Worm (Caenorhabditis elegans): ENCODE results near the gene Y116A8C.30.

DNA sequence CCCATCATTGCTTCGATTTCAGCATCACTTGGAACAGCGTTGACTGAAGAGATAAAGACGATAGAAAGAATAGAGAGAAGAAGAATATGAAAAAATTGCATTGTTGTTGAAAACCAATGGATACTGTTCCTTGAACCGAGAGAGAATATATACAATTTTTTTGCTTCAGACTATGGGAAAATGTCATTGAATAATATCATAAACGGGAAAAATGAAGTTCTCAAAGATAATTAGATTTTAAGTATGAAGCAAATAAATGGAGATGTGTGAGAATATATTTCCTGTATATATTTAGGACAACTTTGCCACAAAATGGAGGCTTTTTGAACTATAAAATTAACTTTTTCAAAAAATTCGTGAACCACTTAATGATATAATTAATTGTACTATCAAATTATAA, 45.5 kb downstream of the Y116A8C.30 start, which contains the start of gene Y116A8C.44:
- TF ChIP-seq fkh-6 (tag; optimal IDR thresholded peaks at IDR 0.05): no peak
- no peak for TF ChIP-seq hlh-15 (tag; optimal IDR thresholded peaks at IDR 0.05)
- TF ChIP-seq K09A11.1 (tag; optimal IDR thresholded peaks at IDR 0.05; ENCODE audit: insufficient read depth): no peak
- TF ChIP-seq madf-2 (tag; optimal IDR thresholded peaks at IDR 0.05): no peak
- no peak for TF ChIP-seq dmd-4 (tag; optimal IDR thresholded peaks at IDR 0.05; ENCODE audit: borderline replicate concordance)
- TF ChIP-seq pqm-1 (tag; optimal IDR thresholded peaks at IDR 0.05): no peak
- TF ChIP-seq ama-1 (optimal IDR thresholded peaks at IDR 0.05): no peak
- no peak for TF ChIP-seq hlh-30 (tag; optimal IDR thresholded peaks at IDR 0.05; ENCODE audit: insufficient read depth)
- no peak for TF ChIP-seq sdc-2 (tag; optimal IDR thresholded peaks at IDR 0.05)
- no peak for TF ChIP-seq ztf-16 (tag; optimal IDR thresholded peaks at IDR 0.05)
- no peak for TF ChIP-seq ceh-31 (tag; optimal IDR thresholded peaks at IDR 0.05)

Measured in whole organism, late embryonic.